Fruit fly (Drosophila melanogaster) whole organism, wandering third instar larva: ENCODE measurements around the gene chp.
A peak's percentile ranks its signal among the peaks of the same experiment; 100 is the strongest.

ENCODE experiments used
- Abd-B ChIP-seq: fragments of >200 bp; optimal IDR thresholded peaks from 2 replicates; lab custom pipeline; 2017; ENCODE audit warnings: missing biosample characterization, missing genetic modification characterization
- CG32264 ChIP-seq: fragments of 200-800 bp; sonication (Bioruptor generic); optimal IDR thresholded peaks from 2 replicates; lab custom pipeline; 2016; ENCODE audit warnings: missing biosample characterization, missing genetic modification characterization
- CrebA ChIP-seq: fragments of 200-800 bp; sonication (Bioruptor generic); optimal IDR thresholded peaks from 2 replicates; lab custom pipeline; 2016; ENCODE audit warnings: missing biosample characterization, mild to moderate bottlenecking, missing genetic modification characterization, borderline replicate concordance
- Dfd ChIP-seq: fragments of >200 bp; optimal IDR thresholded peaks from 2 replicates; lab custom pipeline; 2017; ENCODE audit warnings: missing biosample characterization, missing genetic modification characterization
- Dif ChIP-seq: fragments of 200-275, 200-300 bp; sonication (Bioruptor generic); optimal IDR thresholded peaks from 2 replicates; lab custom pipeline; 2018; ENCODE audit warnings: missing biosample characterization, missing genetic modification characterization; ENCODE audit not compliant: partially characterized antibody
- GATAd ChIP-seq: sonication (Bioruptor generic); optimal IDR thresholded peaks from 2 replicates; lab custom pipeline; 2016; ENCODE audit warnings: missing biosample characterization, missing genetic modification characterization
- HLH106 ChIP-seq: fragments of 200-800 bp; optimal IDR thresholded peaks from 3 replicates; lab custom pipeline; 2019; ENCODE audit warnings: missing biosample characterization, mild to moderate bottlenecking, missing genetic modification characterization, moderate library complexity
- Hr78 ChIP-seq: fragments of >200 bp; optimal IDR thresholded peaks from 2 replicates; lab custom pipeline; 2017; ENCODE audit warnings: missing biosample characterization, missing genetic modification characterization
- Hr83 ChIP-seq: fragments of 200-300 bp; sonication (Bioruptor generic); optimal IDR thresholded peaks from 2 replicates; lab custom pipeline; 2016; ENCODE audit warnings: missing biosample characterization, mild to moderate bottlenecking, missing genetic modification characterization, moderate library complexity; ENCODE audit not compliant: poor library complexity, severe bottlenecking
- Jra ChIP-seq: sonication (Bioruptor generic); optimal IDR thresholded peaks from 2 replicates; lab custom pipeline; 2016; ENCODE audit warnings: missing biosample characterization, missing genetic modification characterization
- Myc ChIP-seq: fragments of >200 bp; optimal IDR thresholded peaks from 2 replicates; lab custom pipeline; 2017
- N ChIP-seq: fragments of >200 bp; optimal IDR thresholded peaks from 2 replicates; lab custom pipeline; 2018; ENCODE audit warnings: missing biosample characterization, missing external identifiers, missing genetic modification characterization
- OdsH ChIP-seq: fragments of 200-800 bp; sonication (Bioruptor generic); optimal IDR thresholded peaks from 2 replicates; lab custom pipeline; 2016; ENCODE audit warnings: missing biosample characterization, mild to moderate bottlenecking, missing genetic modification characterization
- Rel ChIP-seq, 2 experiments: fragments of 200-800 bp; sonication (Bioruptor generic) in 1 of 2; optimal IDR thresholded peaks; 2 replicates in 1 of 2; 3 replicates in 1 of 2; lab custom pipeline; 2016 to 2019; ENCODE audit warnings: mild to moderate bottlenecking in 2 of 2, missing biosample characterization in 2 of 2, missing genetic modification characterization in 2 of 2, moderate library complexity in 1 of 2
- Sp1 ChIP-seq: fragments of 200-800 bp; sonication (Bioruptor generic); optimal IDR thresholded peaks from 3 replicates; lab custom pipeline; 2019; ENCODE audit warnings: missing biosample characterization, mild to moderate bottlenecking, missing genetic modification characterization, moderate library complexity
- br ChIP-seq: fragments of 200-800 bp; sonication (Bioruptor generic); optimal IDR thresholded peaks from 2 replicates; lab custom pipeline; 2016; ENCODE audit warnings: missing biosample characterization, missing genetic modification characterization
- brk ChIP-seq: fragments of 200-800 bp; sonication (Bioruptor generic); optimal IDR thresholded peaks from 2 replicates; lab custom pipeline; 2016; ENCODE audit warnings: missing biosample characterization, mild to moderate bottlenecking, missing genetic modification characterization
- dl ChIP-seq, 2 experiments: fragments of 175-275, 200-275 bp in 1 of 2; fragments of 200-275 bp in 1 of 2; sonication (Bioruptor generic); optimal IDR thresholded peaks; lab custom pipeline; 2018; ENCODE audit warnings: mild to moderate bottlenecking in 2 of 2, missing biosample characterization in 2 of 2, missing genetic modification characterization in 2 of 2, moderate library complexity in 2 of 2; ENCODE audit not compliant: partially characterized antibody in 2 of 2, insufficient read depth in 1 of 2
- dmrt93B ChIP-seq: fragments of 200-800 bp; sonication (Bioruptor generic); optimal IDR thresholded peaks from 2 replicates; lab custom pipeline; 2018; ENCODE audit warnings: missing biosample characterization, mild to moderate bottlenecking, missing genetic modification characterization
- ey ChIP-seq: fragments of 200-800 bp; sonication (Bioruptor generic); optimal IDR thresholded peaks from 2 replicates; lab custom pipeline; 2016; ENCODE audit warnings: missing biosample characterization, missing genetic modification characterization
- foxo ChIP-seq, 2 experiments: fragments of 200-800 bp; sonication (Bioruptor generic); optimal IDR thresholded peaks; 2 replicates in 1 of 2; 3 replicates in 1 of 2; lab custom pipeline; 2016 to 2017; ENCODE audit warnings: missing biosample characterization in 2 of 2, missing genetic modification characterization in 2 of 2
- h ChIP-seq: fragments of 200-800 bp; sonication (Bioruptor generic); optimal IDR thresholded peaks from 3 replicates; lab custom pipeline; 2016; ENCODE audit warnings: missing biosample characterization, mild to moderate bottlenecking, missing genetic modification characterization
- jim ChIP-seq: fragments of 175-275, 200-325 bp; sonication (Bioruptor generic); optimal IDR thresholded peaks from 2 replicates; lab custom pipeline; 2016; ENCODE audit warnings: missing biosample characterization, mild to moderate bottlenecking, missing genetic modification characterization
- lola ChIP-seq: fragments of >200 bp; optimal IDR thresholded peaks from 2 replicates; lab custom pipeline; 2017; ENCODE audit warnings: missing biosample characterization, missing genetic modification characterization
- rgr ChIP-seq: fragments of 200-800 bp; sonication (Bioruptor generic); optimal IDR thresholded peaks from 3 replicates; lab custom pipeline; 2016; ENCODE audit warnings: missing biosample characterization, mild to moderate bottlenecking, missing genetic modification characterization
- sage ChIP-seq: fragments of 200-800 bp; sonication (Bioruptor generic); optimal IDR thresholded peaks from 2 replicates; lab custom pipeline; 2016; ENCODE audit warnings: missing biosample characterization, mild to moderate bottlenecking, missing genetic modification characterization
- sv ChIP-seq: fragments of 200-800 bp; sonication (Bioruptor generic); optimal IDR thresholded peaks from 3 replicates; lab custom pipeline; 2016; ENCODE audit warnings: missing biosample characterization, missing genetic modification characterization
- tai ChIP-seq: sonication (Bioruptor generic); optimal IDR thresholded peaks from 2 replicates; lab custom pipeline; 2016; ENCODE audit warnings: missing biosample characterization, missing genetic modification characterization
- usp ChIP-seq: fragments of >200 bp; optimal IDR thresholded peaks from 2 replicates; lab custom pipeline; 2017; ENCODE audit warnings: missing biosample characterization, missing genetic modification characterization
- woc ChIP-seq: sonication (Bioruptor generic); optimal IDR thresholded peaks from 2 replicates; lab custom pipeline; 2016; ENCODE audit warnings: missing biosample characterization, mild to moderate bottlenecking, missing genetic modification characterization

Gene chp

DNA sequence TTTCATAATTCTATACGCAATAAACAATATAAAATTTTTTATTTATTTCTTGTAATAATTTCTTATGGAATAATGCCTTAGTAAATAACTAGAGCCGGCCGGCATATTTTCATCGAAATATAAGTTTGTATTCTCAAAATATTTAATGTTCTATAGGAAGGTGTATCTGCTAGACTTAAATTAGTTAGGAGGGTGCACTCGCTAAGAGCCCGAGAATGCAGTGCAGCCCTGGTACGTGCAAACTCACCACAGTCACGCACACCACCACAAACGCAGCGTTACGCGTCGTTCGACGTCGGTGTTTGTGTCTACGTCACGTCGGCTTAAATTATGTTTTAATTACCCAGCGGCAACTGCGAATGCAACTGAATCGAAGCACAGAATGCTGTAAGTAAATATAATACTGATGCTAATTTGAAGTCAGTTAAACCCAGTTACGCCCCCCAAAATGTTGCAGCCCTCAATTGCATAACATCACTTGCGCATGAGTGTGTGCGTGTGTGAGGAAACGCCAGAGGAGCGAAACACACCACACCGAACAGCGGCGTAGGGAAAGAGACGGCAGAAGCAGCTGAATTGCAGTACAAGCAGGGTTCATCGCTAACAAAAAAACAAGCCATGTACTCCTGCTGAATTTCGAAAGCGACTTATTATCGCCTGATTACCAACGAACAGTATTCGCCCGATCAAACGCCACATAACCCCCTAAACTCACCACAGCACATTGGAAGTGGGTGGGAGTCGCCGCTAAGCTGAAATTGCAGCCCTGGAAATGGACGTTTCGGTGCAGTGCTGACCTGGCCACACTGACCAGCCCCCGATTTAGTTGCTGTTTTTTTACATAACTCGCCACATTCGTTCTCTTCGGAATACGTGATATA, 10.2 kb upstream of the chp start, which contains the start of gene CG12054:
CG12054 (plus strand) TSS at position 247 of the 881 bp plus-strand sequence.
- TF ChIP-seq Rel (GFP tag; optimal IDR thresholded peaks at IDR 0.05; lab: Kevin White, UChicago): no peak
- peak; percentile 48 for TF ChIP-seq Rel (tag; optimal IDR thresholded peaks at IDR 0.05; lab: Kevin White, UChicago)
- TF ChIP-seq Sp1: no peak
- peak; percentile 15 for TF ChIP-seq N
- TF ChIP-seq h: no peak
- TF ChIP-seq foxo (GFP tag; optimal IDR thresholded peaks at IDR 0.05; lab: Kevin White, UChicago): peak in 1 of 2 experiments; percentile 5
- no peak for TF ChIP-seq dl (GFP tag; optimal IDR thresholded peaks at IDR 0.05; lab: Kevin White, UChicago; ENCODE audit: insufficient read depth in 1 of 2, partially characterized antibody in 2 of 2)
- TF ChIP-seq GATAd (GFP tag; lab: Kevin White, UChicago): no peak
- no peak for TF ChIP-seq woc (GFP tag; lab: Kevin White, UChicago)
- TF ChIP-seq Myc (lab: Kevin White, UChicago): peak; percentile 71
- peak; percentile 19 for TF ChIP-seq ey (GFP tag; lab: Kevin White, UChicago)
- no peak for TF ChIP-seq jim
- TF ChIP-seq Dif (GFP tag; lab: Kevin White, UChicago): peak; percentile 6
- TF ChIP-seq HLH106 (tag; lab: Kevin White, UChicago): peak; percentile 7
- no peak for TF ChIP-seq tai (GFP tag; lab: Kevin White, UChicago)
- peak; percentile 9 for TF ChIP-seq Hr83 (GFP tag; lab: Kevin White, UChicago)
- TF ChIP-seq CrebA (GFP tag; lab: Kevin White, UChicago): no peak
- TF ChIP-seq CG32264 (GFP tag; lab: Kevin White, UChicago): no peak

- TF ChIP-seq Hr78 (GFP tag; lab: Kevin White, UChicago) (peak; percentile 14), Dif (GFP tag; lab: Kevin White, UChicago) (no peak), br (GFP tag; lab: Kevin White, UChicago) (peak; percentile 40), h (peak; percentile 59), GATAd (GFP tag; lab: Kevin White, UChicago) (no peak), HLH106 (tag; lab: Kevin White, UChicago) (peak; percentile 7), OdsH (peak; percentile 2), dl (GFP tag; optimal IDR thresholded peaks at IDR 0.05; lab: Kevin White, UChicago; ENCODE audit: insufficient read depth in 1 of 2, partially characterized antibody in 2 of 2) (peak; percentile 16 to 47), sv (GFP tag; lab: Kevin White, UChicago) (peak; percentile 19), Sp1 (peak; percentile 75), N (peak; percentile 95), Rel (GFP tag; optimal IDR thresholded peaks at IDR 0.05; lab: Kevin White, UChicago) (no peak), Rel (tag; optimal IDR thresholded peaks at IDR 0.05; lab: Kevin White, UChicago) (peak; percentile 61), dmrt93B (GFP tag; lab: Kevin White, UChicago) (no peak), foxo (GFP tag; optimal IDR thresholded peaks at IDR 0.05; lab: Kevin White, UChicago) (peak in 1 of 2 experiments; percentile 30), Dfd (GFP tag; lab: Kevin White, UChicago) (no peak), lola (no peak), Hr83 (GFP tag; lab: Kevin White, UChicago) (peak; percentile 57), rgr (GFP tag; lab: Kevin White, UChicago) (peak; percentile 31), jim (no peak), Myc (lab: Kevin White, UChicago) (peak; percentile 4)
Observed at dm6 chr3R:31218997-31219992, 8.8 kb upstream of the chp start, which contains the start of gene ATPsynC. Gene ATPsynC, minus strand, starts transcription at chr3R:31219630.

DNA sequence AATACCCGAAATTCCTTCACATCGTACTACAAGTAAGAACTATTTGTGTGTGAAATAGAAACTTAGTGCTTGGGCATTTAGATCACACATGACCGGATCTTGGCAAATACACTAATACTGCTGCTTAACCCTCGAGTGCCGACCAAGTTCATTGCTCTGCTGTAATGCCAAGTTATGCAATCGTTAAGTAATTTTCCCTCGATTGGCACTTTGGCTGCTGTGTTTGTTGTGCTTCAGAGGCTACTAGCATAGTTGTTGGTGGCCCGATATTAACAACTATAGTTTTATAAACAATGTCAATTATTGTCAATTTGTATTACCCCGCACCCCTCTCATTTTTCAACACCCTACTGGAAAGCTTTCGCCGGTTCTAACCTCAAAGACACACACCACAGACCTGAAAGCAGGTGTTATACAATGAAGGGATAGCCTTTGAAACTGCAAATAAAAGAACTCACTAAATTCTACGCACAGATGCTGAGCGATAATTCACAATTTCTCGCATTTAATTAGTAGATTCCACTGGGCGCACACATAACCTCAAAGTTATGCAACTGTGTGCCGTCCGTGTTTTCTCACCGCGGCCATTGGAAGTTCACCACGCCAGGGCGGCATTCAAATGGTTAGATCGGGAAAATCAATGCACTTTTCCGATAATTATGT, 7.8 kb upstream of the chp start:
- TF ChIP-seq lola: no peak
- TF ChIP-seq HLH106 (tag; lab: Kevin White, UChicago): no peak
- peak; percentile 51 for TF ChIP-seq Myc (lab: Kevin White, UChicago)
- TF ChIP-seq tai (GFP tag; lab: Kevin White, UChicago): no peak
- TF ChIP-seq Abd-B: no peak
- TF ChIP-seq brk: no peak
- peak; percentile 6 for TF ChIP-seq Sp1
- no peak for TF ChIP-seq Rel (GFP tag; optimal IDR thresholded peaks at IDR 0.05; lab: Kevin White, UChicago)
- peak; percentile 28 for TF ChIP-seq Rel (tag; optimal IDR thresholded peaks at IDR 0.05; lab: Kevin White, UChicago)
- no peak for TF ChIP-seq foxo (GFP tag; optimal IDR thresholded peaks at IDR 0.05; lab: Kevin White, UChicago)
- TF ChIP-seq rgr (GFP tag; lab: Kevin White, UChicago): no peak
- no peak for TF ChIP-seq usp (GFP tag; lab: Kevin White, UChicago)
- no peak for TF ChIP-seq Jra (GFP tag; lab: Kevin White, UChicago)
- TF ChIP-seq sage (GFP tag; lab: Kevin White, UChicago): no peak
